Fruit fly (Drosophila melanogaster) whole organism, wandering third instar larva: ENCODE results near the gene nkd.

Source experiments
- Abd-B ChIP-seq: fragments of >200 bp; optimal IDR thresholded peaks from 2 replicates; lab custom pipeline; 2017; ENCODE audit warnings: missing biosample characterization, missing genetic modification characterization
- CG32264 ChIP-seq: fragments of 200-800 bp; sonication (Bioruptor generic); optimal IDR thresholded peaks from 2 replicates; lab custom pipeline; 2016; ENCODE audit warnings: missing biosample characterization, missing genetic modification characterization
- CG9705 ChIP-seq: fragments of 200-800 bp; sonication (Bioruptor generic); optimal IDR thresholded peaks from 2 replicates; lab custom pipeline; 2018; ENCODE audit warnings: missing biosample characterization, mild to moderate bottlenecking, missing genetic modification characterization
- Dfd ChIP-seq: fragments of >200 bp; optimal IDR thresholded peaks from 2 replicates; lab custom pipeline; 2017; ENCODE audit warnings: missing biosample characterization, missing genetic modification characterization
- Dif ChIP-seq: fragments of 200-275, 200-300 bp; sonication (Bioruptor generic); optimal IDR thresholded peaks from 2 replicates; lab custom pipeline; 2018; ENCODE audit warnings: missing biosample characterization, missing genetic modification characterization; ENCODE audit not compliant: partially characterized antibody
- HLH106 ChIP-seq: fragments of 200-800 bp; optimal IDR thresholded peaks from 3 replicates; lab custom pipeline; 2019; ENCODE audit warnings: missing biosample characterization, mild to moderate bottlenecking, missing genetic modification characterization, moderate library complexity
- Hnf4 ChIP-seq: fragments of 200-800 bp; sonication (Bioruptor generic); optimal IDR thresholded peaks from 2 replicates; lab custom pipeline; 2016; ENCODE audit warnings: missing biosample characterization, mild to moderate bottlenecking, missing genetic modification characterization
- Hr78 ChIP-seq: fragments of >200 bp; optimal IDR thresholded peaks from 2 replicates; lab custom pipeline; 2017; ENCODE audit warnings: missing biosample characterization, missing genetic modification characterization
- Hr83 ChIP-seq: fragments of 200-300 bp; sonication (Bioruptor generic); optimal IDR thresholded peaks from 2 replicates; lab custom pipeline; 2016; ENCODE audit warnings: missing biosample characterization, mild to moderate bottlenecking, missing genetic modification characterization, moderate library complexity; ENCODE audit not compliant: poor library complexity, severe bottlenecking
- Jra ChIP-seq: sonication (Bioruptor generic); optimal IDR thresholded peaks from 2 replicates; lab custom pipeline; 2016; ENCODE audit warnings: missing biosample characterization, missing genetic modification characterization
- Mio ChIP-seq: sonication (Bioruptor generic); optimal IDR thresholded peaks from 2 replicates; lab custom pipeline; 2016; ENCODE audit warnings: missing biosample characterization, missing genetic modification characterization
- Myc ChIP-seq: fragments of >200 bp; optimal IDR thresholded peaks from 2 replicates; lab custom pipeline; 2017
- N ChIP-seq: fragments of >200 bp; optimal IDR thresholded peaks from 2 replicates; lab custom pipeline; 2018; ENCODE audit warnings: missing biosample characterization, missing external identifiers, missing genetic modification characterization
- OdsH ChIP-seq: fragments of 200-800 bp; sonication (Bioruptor generic); optimal IDR thresholded peaks from 2 replicates; lab custom pipeline; 2016; ENCODE audit warnings: missing biosample characterization, mild to moderate bottlenecking, missing genetic modification characterization
- Rel ChIP-seq, 2 experiments: fragments of 200-800 bp; sonication (Bioruptor generic) in 1 of 2; optimal IDR thresholded peaks; 2 replicates in 1 of 2; 3 replicates in 1 of 2; lab custom pipeline; 2016 to 2019; ENCODE audit warnings: mild to moderate bottlenecking in 2 of 2, missing biosample characterization in 2 of 2, missing genetic modification characterization in 2 of 2, moderate library complexity in 1 of 2
- Sp1 ChIP-seq: fragments of 200-800 bp; sonication (Bioruptor generic); optimal IDR thresholded peaks from 3 replicates; lab custom pipeline; 2019; ENCODE audit warnings: missing biosample characterization, mild to moderate bottlenecking, missing genetic modification characterization, moderate library complexity
- Vsx2 ChIP-seq: fragments of 200-300, 225-300 bp; sonication (Bioruptor generic); optimal IDR thresholded peaks from 2 replicates; lab custom pipeline; 2018; ENCODE audit warnings: missing biosample characterization, missing genetic modification characterization; ENCODE audit not compliant: partially characterized antibody
- br ChIP-seq: fragments of 200-800 bp; sonication (Bioruptor generic); optimal IDR thresholded peaks from 2 replicates; lab custom pipeline; 2016; ENCODE audit warnings: missing biosample characterization, missing genetic modification characterization
- brk ChIP-seq: fragments of 200-800 bp; sonication (Bioruptor generic); optimal IDR thresholded peaks from 2 replicates; lab custom pipeline; 2016; ENCODE audit warnings: missing biosample characterization, mild to moderate bottlenecking, missing genetic modification characterization
- dl ChIP-seq, 2 experiments: fragments of 175-275, 200-275 bp in 1 of 2; fragments of 200-275 bp in 1 of 2; sonication (Bioruptor generic); optimal IDR thresholded peaks; lab custom pipeline; 2018; ENCODE audit warnings: mild to moderate bottlenecking in 2 of 2, missing biosample characterization in 2 of 2, missing genetic modification characterization in 2 of 2, moderate library complexity in 2 of 2; ENCODE audit not compliant: partially characterized antibody in 2 of 2, insufficient read depth in 1 of 2
- dmrt93B ChIP-seq: fragments of 200-800 bp; sonication (Bioruptor generic); optimal IDR thresholded peaks from 2 replicates; lab custom pipeline; 2018; ENCODE audit warnings: missing biosample characterization, mild to moderate bottlenecking, missing genetic modification characterization
- dsf ChIP-seq: sonication (Bioruptor generic); optimal IDR thresholded peaks from 2 replicates; lab custom pipeline; 2016; ENCODE audit warnings: missing biosample characterization, missing genetic modification characterization, borderline replicate concordance
- ey ChIP-seq: fragments of 200-800 bp; sonication (Bioruptor generic); optimal IDR thresholded peaks from 2 replicates; lab custom pipeline; 2016; ENCODE audit warnings: missing biosample characterization, missing genetic modification characterization
- foxo ChIP-seq, 2 experiments: fragments of 200-800 bp; sonication (Bioruptor generic); optimal IDR thresholded peaks; 2 replicates in 1 of 2; 3 replicates in 1 of 2; lab custom pipeline; 2016 to 2017; ENCODE audit warnings: missing biosample characterization in 2 of 2, missing genetic modification characterization in 2 of 2
- fru ChIP-seq: fragments of 200-800 bp; sonication (Bioruptor generic); optimal IDR thresholded peaks from 3 replicates; lab custom pipeline; 2016; ENCODE audit warnings: missing biosample characterization, mild to moderate bottlenecking, missing genetic modification characterization
- h ChIP-seq: fragments of 200-800 bp; sonication (Bioruptor generic); optimal IDR thresholded peaks from 3 replicates; lab custom pipeline; 2016; ENCODE audit warnings: missing biosample characterization, mild to moderate bottlenecking, missing genetic modification characterization
- jim ChIP-seq: fragments of 175-275, 200-325 bp; sonication (Bioruptor generic); optimal IDR thresholded peaks from 2 replicates; lab custom pipeline; 2016; ENCODE audit warnings: missing biosample characterization, mild to moderate bottlenecking, missing genetic modification characterization
- lola ChIP-seq: fragments of >200 bp; optimal IDR thresholded peaks from 2 replicates; lab custom pipeline; 2017; ENCODE audit warnings: missing biosample characterization, missing genetic modification characterization
- pan ChIP-seq: fragments of >200 bp; optimal IDR thresholded peaks from 2 replicates; lab custom pipeline; 2017
- psq ChIP-seq: fragments of 200-800 bp; sonication (Bioruptor generic); optimal IDR thresholded peaks from 3 replicates; lab custom pipeline; 2017; ENCODE audit warnings: missing biosample characterization, mild to moderate bottlenecking, missing genetic modification characterization, moderate library complexity
- rgr ChIP-seq: fragments of 200-800 bp; sonication (Bioruptor generic); optimal IDR thresholded peaks from 3 replicates; lab custom pipeline; 2016; ENCODE audit warnings: missing biosample characterization, mild to moderate bottlenecking, missing genetic modification characterization
- sage ChIP-seq: fragments of 200-800 bp; sonication (Bioruptor generic); optimal IDR thresholded peaks from 2 replicates; lab custom pipeline; 2016; ENCODE audit warnings: missing biosample characterization, mild to moderate bottlenecking, missing genetic modification characterization
- sv ChIP-seq: fragments of 200-800 bp; sonication (Bioruptor generic); optimal IDR thresholded peaks from 3 replicates; lab custom pipeline; 2016; ENCODE audit warnings: missing biosample characterization, missing genetic modification characterization
- tai ChIP-seq: sonication (Bioruptor generic); optimal IDR thresholded peaks from 2 replicates; lab custom pipeline; 2016; ENCODE audit warnings: missing biosample characterization, missing genetic modification characterization
- usp ChIP-seq: fragments of >200 bp; optimal IDR thresholded peaks from 2 replicates; lab custom pipeline; 2017; ENCODE audit warnings: missing biosample characterization, missing genetic modification characterization
- woc ChIP-seq: sonication (Bioruptor generic); optimal IDR thresholded peaks from 2 replicates; lab custom pipeline; 2016; ENCODE audit warnings: missing biosample characterization, mild to moderate bottlenecking, missing genetic modification characterization

nkd gene

DNA sequence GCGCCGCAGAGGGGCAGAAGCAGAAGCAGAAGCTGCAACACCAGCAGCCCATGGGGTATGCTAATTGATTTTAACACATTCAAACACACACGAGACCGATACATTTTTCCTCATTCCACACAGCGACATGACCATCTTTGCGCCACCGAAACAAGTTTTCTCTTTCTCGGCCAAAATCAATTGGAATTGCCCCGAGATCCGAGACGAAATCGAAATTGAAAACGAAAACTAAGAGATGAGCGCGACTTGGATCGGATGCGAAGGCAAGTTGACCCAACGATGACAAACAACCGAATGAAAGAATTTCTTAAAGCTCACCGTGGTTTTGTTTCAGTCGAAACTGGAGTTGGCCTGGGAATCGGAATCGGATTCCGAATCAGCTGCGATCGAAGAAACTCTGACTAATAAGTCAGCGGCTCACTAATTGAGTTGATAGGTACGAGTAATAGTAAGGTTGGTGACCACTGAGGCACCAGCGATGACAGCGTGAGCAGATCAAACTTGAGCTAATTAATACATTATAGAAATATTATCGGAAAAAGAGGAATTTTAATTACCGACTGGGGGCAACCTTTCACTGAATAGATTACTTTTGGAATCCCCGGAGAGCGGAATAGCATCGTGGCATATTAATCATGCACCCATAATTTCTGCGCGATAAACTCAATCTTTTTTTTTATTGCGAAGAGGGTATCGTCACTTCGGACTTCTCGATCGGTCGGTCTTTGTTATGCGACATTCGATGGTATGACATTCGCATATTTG is 57.0 kb downstream of the nkd start, which contains the start of gene CG11619:
TSS of gene CG11619 (minus strand) at position 269 of the 765 bp plus-strand sequence.
- TF ChIP-seq jim (GFP tag; lab: Kevin White, UChicago): no peak
- TF ChIP-seq HLH106: no peak
- TF ChIP-seq CG9705: no peak
- TF ChIP-seq OdsH (GFP tag; lab: Kevin White, UChicago): no peak
- TF ChIP-seq Vsx2 (GFP tag; lab: Kevin White, UChicago): no peak
- no peak for TF ChIP-seq Abd-B
- TF ChIP-seq Hnf4: no peak
- no peak for TF ChIP-seq br (GFP tag; lab: Kevin White, UChicago)
- peak; percentile 16 for TF ChIP-seq ey (GFP tag; lab: Kevin White, UChicago)
- TF ChIP-seq brk (GFP tag; lab: Kevin White, UChicago): no peak
- TF ChIP-seq h (GFP tag; lab: Kevin White, UChicago): no peak
- no peak for TF ChIP-seq foxo (GFP tag; optimal IDR thresholded peaks at IDR 0.05; lab: Kevin White, UChicago)
- no peak for TF ChIP-seq Sp1 (GFP tag; lab: Kevin White, UChicago)
- TF ChIP-seq dl (GFP tag; optimal IDR thresholded peaks at IDR 0.05; lab: Kevin White, UChicago; ENCODE audit: insufficient read depth in 1 of 2, partially characterized antibody in 2 of 2): no peak
- TF ChIP-seq sage (GFP tag; lab: Kevin White, UChicago): no peak
- TF ChIP-seq usp (GFP tag; lab: Kevin White, UChicago): no peak
- no peak for TF ChIP-seq pan (lab: Kevin White, UChicago)
- no peak for TF ChIP-seq rgr (GFP tag; lab: Kevin White, UChicago)
- no peak for TF ChIP-seq Myc
- no peak for TF ChIP-seq tai (GFP tag; lab: Kevin White, UChicago)
- TF ChIP-seq fru (GFP tag; lab: Kevin White, UChicago): peak; percentile 1
- TF ChIP-seq sv: no peak
- no peak for TF ChIP-seq Hr78 (GFP tag; lab: Kevin White, UChicago)
- TF ChIP-seq Rel (GFP tag; optimal IDR thresholded peaks at IDR 0.05; lab: Kevin White, UChicago): no peak
- TF ChIP-seq Rel (tag; optimal IDR thresholded peaks at IDR 0.05; lab: Kevin White, UChicago): peak; percentile 48
- no peak for TF ChIP-seq Mio (GFP tag; lab: Kevin White, UChicago)
- TF ChIP-seq CG32264 (GFP tag; lab: Kevin White, UChicago): no peak
- TF ChIP-seq N (GFP tag; lab: Kevin White, UChicago): no peak
- peak; percentile 29 for TF ChIP-seq woc (GFP tag; lab: Kevin White, UChicago)
- TF ChIP-seq dsf (GFP tag; lab: Kevin White, UChicago): no peak
- TF ChIP-seq lola: no peak
- TF ChIP-seq Hr83: no peak
- TF ChIP-seq Jra (GFP tag; lab: Kevin White, UChicago): no peak
- no peak for TF ChIP-seq dmrt93B (GFP tag; lab: Kevin White, UChicago)
- TF ChIP-seq Dfd (GFP tag; lab: Kevin White, UChicago): no peak

DNA sequence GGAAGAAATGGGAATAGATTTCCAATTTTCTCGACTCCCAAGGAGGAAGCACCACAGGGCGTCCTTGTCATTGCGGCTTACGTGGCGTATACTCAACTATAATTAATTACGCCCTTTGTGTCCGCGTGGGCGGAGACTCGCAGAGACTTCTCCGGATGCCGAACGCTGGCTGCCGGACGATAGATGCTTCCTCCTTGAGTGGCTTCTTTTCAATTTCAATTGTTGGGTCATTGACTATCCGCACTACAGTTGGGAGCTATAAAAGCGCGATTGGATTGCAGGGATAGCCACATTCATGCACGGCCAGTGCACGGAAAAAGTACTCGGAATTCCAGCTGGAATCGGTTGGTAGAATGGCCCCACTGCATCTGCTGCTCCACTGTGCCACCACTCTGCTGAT is 60.6 kb downstream of the nkd start, which contains the start of gene CG14075:
TSS of gene CG14075 (plus strand) at position 301 of the 400 bp plus-strand sequence.
- TF ChIP-seq psq (GFP tag; lab: Kevin White, UChicago) (no peak), tai (GFP tag; lab: Kevin White, UChicago) (no peak), Sp1 (GFP tag; lab: Kevin White, UChicago) (no peak), foxo (GFP tag; optimal IDR thresholded peaks at IDR 0.05; lab: Kevin White, UChicago) (no peak), Hr78 (GFP tag; lab: Kevin White, UChicago) (no peak), br (GFP tag; lab: Kevin White, UChicago) (no peak), sv (no peak), fru (GFP tag; lab: Kevin White, UChicago) (no peak), OdsH (GFP tag; lab: Kevin White, UChicago) (no peak), lola (no peak), dmrt93B (GFP tag; lab: Kevin White, UChicago) (no peak), woc (GFP tag; lab: Kevin White, UChicago) (no peak)
- TF ChIP-seq, all 38 proteins: peak for 0

DNA sequence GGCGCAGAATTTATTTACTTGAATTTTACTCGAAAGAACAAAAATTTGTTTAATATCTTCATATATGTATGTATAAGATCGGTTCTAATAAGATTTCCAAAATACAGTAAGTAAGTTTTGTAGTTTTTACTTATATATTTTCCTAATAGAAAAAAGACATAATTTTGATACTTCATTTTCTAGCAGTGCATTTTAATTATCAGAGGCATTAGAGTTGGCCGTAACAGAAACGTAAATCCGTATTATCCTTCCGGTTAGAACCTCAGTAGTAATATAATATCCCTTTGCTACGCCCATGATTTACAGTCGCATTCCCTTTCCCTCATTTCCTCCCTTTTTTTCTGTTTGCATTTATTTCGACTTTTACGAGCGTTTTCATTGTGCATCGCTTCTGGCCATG is 68.5 kb downstream of the nkd start:
- TF ChIP-seq ey (GFP tag; lab: Kevin White, UChicago): peak; percentile 15
- TF ChIP-seq Sp1 (GFP tag; lab: Kevin White, UChicago): peak; percentile 12
- peak in 1 of 2 experiments; percentile 26 for TF ChIP-seq foxo (GFP tag; optimal IDR thresholded peaks at IDR 0.05; lab: Kevin White, UChicago)
- peak; percentile 16 for TF ChIP-seq OdsH (GFP tag; lab: Kevin White, UChicago)
- no peak for TF ChIP-seq tai (GFP tag; lab: Kevin White, UChicago)
- no peak for TF ChIP-seq Dif (GFP tag; lab: Kevin White, UChicago)
- no peak for TF ChIP-seq Myc
- no peak for TF ChIP-seq Vsx2 (GFP tag; lab: Kevin White, UChicago)
- no peak for TF ChIP-seq pan (lab: Kevin White, UChicago)
- TF ChIP-seq h (GFP tag; lab: Kevin White, UChicago): peak; percentile 4
- TF ChIP-seq fru (GFP tag; lab: Kevin White, UChicago): peak; percentile 18
